Worm (Caenorhabditis elegans) whole organism, L3 larva: ENCODE measurements around the gene F02C12.2.

Experiments
- ama-1 ChIP-seq: fragments of 150-350 bp; optimal IDR thresholded peaks from 2 replicates; lab custom pipeline; 2018
- ceh-16 ChIP-seq: sonication (generic microtip); optimal IDR thresholded peaks from 2 replicates; lab custom pipeline; 2017; ENCODE audit warnings: missing biosample characterization, missing genetic modification characterization
- elt-2 ChIP-seq: sonication (generic microtip); optimal IDR thresholded peaks from 2 replicates; lab custom pipeline; 2016; ENCODE audit warnings: missing genetic modification reagents, mild to moderate bottlenecking, missing genetic modification characterization, missing compliant biosample characterization
- lin-15B ChIP-seq: fragments of 150-350 bp; optimal IDR thresholded peaks from 2 replicates; lab custom pipeline; 2014; ENCODE audit warnings: missing biosample characterization, missing genetic modification characterization
- mml-1 ChIP-seq: fragments of 150-350 bp; sonication (generic microtip); optimal IDR thresholded peaks from 3 replicates; lab custom pipeline; 2014; ENCODE audit warnings: missing biosample characterization, missing genetic modification characterization
- nhr-12 ChIP-seq: fragments of 150-350 bp; optimal IDR thresholded peaks from 2 replicates; lab custom pipeline; 2014; ENCODE audit warnings: missing biosample characterization, missing genetic modification characterization
- nhr-76 ChIP-seq: fragments of 150-350 bp; sonication (generic microtip); optimal IDR thresholded peaks from 5 replicates; lab custom pipeline; 2014; ENCODE audit warnings: missing biosample characterization, missing genetic modification characterization
- nhr-77 ChIP-seq: fragments of 150-350 bp; optimal IDR thresholded peaks from 2 replicates; lab custom pipeline; 2014; ENCODE audit warnings: missing biosample characterization, missing genetic modification characterization
- pha-4 ChIP-seq: fragments of 150-350 bp; optimal IDR thresholded peaks from 2 replicates; lab custom pipeline; 2014; ENCODE audit warnings: missing biosample characterization, missing genetic modification reagents, missing genetic modification characterization
- skn-1 ChIP-seq: fragments of 150-350 bp; optimal IDR thresholded peaks from 2 replicates; lab custom pipeline; 2014; ENCODE audit warnings: missing biosample characterization, missing genetic modification characterization
- unc-39 ChIP-seq: sonication (generic microtip); optimal IDR thresholded peaks from 4 replicates; lab custom pipeline; 2017; ENCODE audit warnings: missing biosample characterization, missing genetic modification characterization
- ztf-4 ChIP-seq: fragments of 150-350 bp; optimal IDR thresholded peaks from 2 replicates; lab custom pipeline; 2014; ENCODE audit warnings: missing biosample characterization, missing genetic modification characterization

ce11 chrX:13349230-13350122 is 49.6 kb downstream of the F02C12.2 start:
- TF ChIP-seq ztf-4 (tag; lab: Kevin White, UChicago) (peak; percentile 82), pha-4 (peak; percentile 34), elt-2 (tag; lab: Kevin White, UChicago) (peak; percentile 32), nhr-77 (tag; lab: Kevin White, UChicago) (no peak), skn-1 (tag; lab: Kevin White, UChicago) (no peak), nhr-12 (tag; lab: Kevin White, UChicago) (no peak), unc-39 (tag; lab: Kevin White, UChicago) (no peak), ama-1 (lab: Kevin White, UChicago) (peak; percentile 98), lin-15B (no peak), ceh-16 (no peak), mml-1 (tag; lab: Kevin White, UChicago) (no peak), nhr-76 (tag; lab: Kevin White, UChicago) (no peak)
